Worm (Caenorhabditis elegans) whole organism, young adult: ENCODE measurements around the gene nprl-2.

Source experiments
- B0019.2 ChIP-seq: fragments of 200-800 bp; sonication (Bioruptor generic); conservative IDR thresholded peaks from 2 replicates; pipeline ENCODE4 v1.3.6; 2022; ENCODE audit warnings: missing genetic modification reagents, missing genetic modification characterization, missing compliant biosample characterization
- B0261.1 ChIP-seq: sonication (generic microtip); optimal IDR thresholded peaks from 2 replicates; lab custom pipeline; 2016; ENCODE audit warnings: mild to moderate bottlenecking, missing genetic modification characterization, moderate library complexity, missing compliant biosample characterization
- C17E4.6 ChIP-seq: fragments of 200-800 bp; sonication (Bioruptor generic); IDR thresholded peaks from 2 replicates; pipeline ENCODE4 v1.3.6; 2022; ENCODE audit warnings: missing genetic modification reagents, missing genetic modification characterization, missing compliant biosample characterization
- D2030.7 ChIP-seq: fragments of 200-800 bp; sonication (Bioruptor generic); IDR thresholded peaks from 2 replicates; pipeline ENCODE4 v1.3.6; 2022; ENCODE audit warnings: missing genetic modification reagents, missing genetic modification characterization, missing compliant biosample characterization
- F33H1.4 ChIP-seq: fragments of 200-800 bp; sonication (Bioruptor generic); IDR thresholded peaks from 2 replicates; pipeline ENCODE4 v1.3.6; 2022; ENCODE audit warnings: missing genetic modification reagents, missing genetic modification characterization, missing compliant biosample characterization
- F49E8.2 ChIP-seq: sonication (generic microtip); optimal IDR thresholded peaks from 3 replicates; lab custom pipeline; 2017; ENCODE audit warnings: missing genetic modification characterization, mild to moderate bottlenecking, missing compliant biosample characterization, antibody characterized with exemption, moderate library complexity; ENCODE audit not compliant: insufficient read depth
- T26A5.8 ChIP-seq: sonication (generic microtip); optimal IDR thresholded peaks from 2 replicates; lab custom pipeline; 2016; ENCODE audit warnings: missing genetic modification characterization, missing compliant biosample characterization
- Y53G8AR.9 ChIP-seq: fragments of 200-800 bp; sonication (Bioruptor generic); conservative IDR thresholded peaks from 2 replicates; pipeline ENCODE4 v1.3.6; 2022; ENCODE audit warnings: missing genetic modification reagents, missing genetic modification characterization, missing compliant biosample characterization
- Y67H2A.10 ChIP-seq: fragments of 200-800 bp; sonication (Bioruptor generic); conservative IDR thresholded peaks from 2 replicates; pipeline ENCODE4 v1.3.6; 2022; ENCODE audit warnings: missing genetic modification reagents, missing genetic modification characterization, missing compliant biosample characterization
- Y79H2A.3 ChIP-seq: fragments of 200-800 bp; sonication (Bioruptor generic); conservative IDR thresholded peaks from 2 replicates; pipeline ENCODE4 v1.3.6; 2022; ENCODE audit warnings: missing genetic modification reagents, missing genetic modification characterization, missing compliant biosample characterization
- athp-1 ChIP-seq: sonication (generic microtip); optimal IDR thresholded peaks from 2 replicates; lab custom pipeline; 2017; ENCODE audit warnings: mild to moderate bottlenecking, missing genetic modification characterization, missing compliant biosample characterization
- attf-6 ChIP-seq: fragments of 200-800 bp; sonication (Bioruptor generic); IDR thresholded peaks from 2 replicates; pipeline ENCODE4 v1.3.6; 2022; ENCODE audit warnings: missing genetic modification reagents, missing genetic modification characterization, missing compliant biosample characterization
- bed-1 ChIP-seq: fragments of 200-800 bp; sonication (Bioruptor generic); IDR thresholded peaks from 2 replicates; pipeline ENCODE4 v1.3.6; 2022; ENCODE audit warnings: missing genetic modification reagents, missing genetic modification characterization, missing compliant biosample characterization
- bed-2 ChIP-seq: fragments of 200-800 bp; sonication (Bioruptor generic); IDR thresholded peaks from 2 replicates; pipeline ENCODE4 v1.3.6; 2022; ENCODE audit warnings: missing genetic modification reagents, missing genetic modification characterization, missing compliant biosample characterization
- cebp-1 ChIP-seq, 2 experiments: fragments of 200-800 bp in 1 of 2; sonication (Bioruptor generic) in 1 of 2; sonication (generic microtip) in 1 of 2; IDR thresholded peaks in 1 of 2; optimal IDR thresholded peaks in 1 of 2; 2 replicates each; pipeline versions ENCODE4 v1.3.6 to Lab custom; 2017 to 2022; ENCODE audit warnings: missing compliant biosample characterization in 2 of 2, missing genetic modification characterization in 2 of 2, mild to moderate bottlenecking in 1 of 2, missing genetic modification reagents in 1 of 2, moderate library complexity in 1 of 2
- ceh-100 ChIP-seq: fragments of 200-800 bp; sonication (Bioruptor generic); IDR thresholded peaks from 2 replicates; pipeline ENCODE4 v1.3.6; 2022; ENCODE audit warnings: missing genetic modification reagents, missing genetic modification characterization, missing compliant biosample characterization
- dox-1 ChIP-seq: fragments of 200-800 bp; sonication (Bioruptor generic); IDR thresholded peaks from 2 replicates; pipeline ENCODE4 v1.3.6; 2022; ENCODE audit warnings: missing genetic modification reagents, missing genetic modification characterization, missing compliant biosample characterization
- dpl-1 ChIP-seq: fragments of 150-350 bp; optimal IDR thresholded peaks from 2 replicates; lab custom pipeline; 2014; ENCODE audit warnings: missing biosample characterization, missing genetic modification reagents, missing genetic modification characterization
- ekl-4 ChIP-seq: fragments of 200-800 bp; sonication (Bioruptor generic); IDR thresholded peaks from 2 replicates; pipeline ENCODE4 v1.3.6; 2022; ENCODE audit warnings: missing genetic modification reagents, missing genetic modification characterization, missing compliant biosample characterization
- hmg-1.2 ChIP-seq: fragments of 200-800 bp; sonication (Bioruptor generic); IDR thresholded peaks from 2 replicates; pipeline ENCODE4 v1.3.6; 2022; ENCODE audit warnings: missing genetic modification reagents, missing genetic modification characterization, missing compliant biosample characterization
- hrde-1 ChIP-seq: sonication (generic microtip); optimal IDR thresholded peaks from 2 replicates; lab custom pipeline; 2016; ENCODE audit warnings: missing genetic modification characterization, mild to moderate bottlenecking, missing compliant biosample characterization, moderate library complexity, missing genotype, missing genetic modification reagents, borderline replicate concordance
- hsf-1 ChIP-seq: fragments of 200-800 bp; sonication (Bioruptor generic); IDR thresholded peaks from 2 replicates; pipeline ENCODE4 v1.3.6; 2022; ENCODE audit warnings: missing genetic modification reagents, missing genetic modification characterization, missing compliant biosample characterization
- let-526 ChIP-seq: fragments of 200-800 bp; sonication (Bioruptor generic); IDR thresholded peaks from 2 replicates; pipeline ENCODE4 v1.3.6; 2022; ENCODE audit warnings: missing genetic modification reagents, missing genetic modification characterization, missing compliant biosample characterization
- lin-26 ChIP-seq: fragments of 200-800 bp; sonication (Bioruptor generic); IDR thresholded peaks from 2 replicates; pipeline ENCODE4 v1.3.6; 2022; ENCODE audit warnings: missing genetic modification reagents, missing genetic modification characterization, missing compliant biosample characterization
- lin-54 ChIP-seq: fragments of 200-800 bp; sonication (Bioruptor generic); optimal IDR thresholded peaks from 2 replicates; lab custom pipeline; 2018; ENCODE audit warnings: mild to moderate bottlenecking, missing genetic modification characterization, missing compliant biosample characterization
- lir-1 ChIP-seq: fragments of 200-800 bp; sonication (Bioruptor generic); conservative IDR thresholded peaks from 2 replicates; pipeline ENCODE4 v1.3.6; 2022; ENCODE audit warnings: missing genetic modification reagents, missing genetic modification characterization, missing compliant biosample characterization
- lsl-1 ChIP-seq: fragments of 200-800 bp; sonication (Bioruptor generic); optimal IDR thresholded peaks from 2 replicates; lab custom pipeline; 2018; ENCODE audit warnings: mild to moderate bottlenecking, missing genetic modification characterization, moderate library complexity, missing compliant biosample characterization
- madf-10 ChIP-seq: sonication (generic microtip); optimal IDR thresholded peaks from 2 replicates; lab custom pipeline; 2016; ENCODE audit warnings: mild to moderate bottlenecking, missing genetic modification characterization, missing compliant biosample characterization
- madf-3 ChIP-seq: fragments of 200-800 bp; sonication (Bioruptor generic); IDR thresholded peaks from 2 replicates; pipeline ENCODE4 v1.3.6; 2022; ENCODE audit warnings: missing genetic modification reagents, missing genetic modification characterization, missing compliant biosample characterization
- madf-6 ChIP-seq: fragments of 200-800 bp; sonication (Bioruptor generic); IDR thresholded peaks from 2 replicates; pipeline ENCODE4 v1.3.6; 2022; ENCODE audit warnings: missing genetic modification reagents, missing genetic modification characterization, missing compliant biosample characterization
- madf-8 ChIP-seq: fragments of 200-800 bp; sonication (Bioruptor generic); conservative IDR thresholded peaks from 2 replicates; pipeline ENCODE4 v1.3.6; 2022; ENCODE audit warnings: missing genetic modification reagents, missing genetic modification characterization, missing compliant biosample characterization
- mcd-1 ChIP-seq: fragments of 200-800 bp; sonication (Bioruptor generic); IDR thresholded peaks from 2 replicates; pipeline ENCODE4 v1.3.6; 2022; ENCODE audit warnings: missing genetic modification reagents, missing genetic modification characterization, missing compliant biosample characterization
- pbrm-1 ChIP-seq: fragments of 200-800 bp; sonication (Bioruptor generic); IDR thresholded peaks from 2 replicates; pipeline ENCODE4 v1.3.6; 2022; ENCODE audit warnings: missing genetic modification reagents, missing genetic modification characterization, missing compliant biosample characterization
- pha-4 ChIP-seq: fragments of 150-350 bp; sonication (generic microtip); optimal IDR thresholded peaks from 2 replicates; lab custom pipeline; 2014; ENCODE audit warnings: missing biosample characterization, missing genetic modification reagents, missing genetic modification characterization
- rcor-1 ChIP-seq: fragments of 200-800 bp; sonication (Bioruptor generic); IDR thresholded peaks from 2 replicates; pipeline ENCODE4 v1.3.6; 2022; ENCODE audit warnings: missing genetic modification reagents, missing genetic modification characterization, missing compliant biosample characterization
- rec-8 ChIP-seq, 2 experiments: sonication (generic microtip); optimal IDR thresholded peaks; 2 replicates each; lab custom pipeline; 2016; ENCODE audit warnings: mild to moderate bottlenecking in 2 of 2, missing genetic modification characterization in 2 of 2, missing genetic modification reagents in 2 of 2, missing genotype in 2 of 2, missing biosample characterization in 1 of 2, missing compliant biosample characterization in 1 of 2, moderate library complexity in 1 of 2
- snpc-3.4 ChIP-seq: sonication (generic microtip); optimal IDR thresholded peaks from 2 replicates; lab custom pipeline; 2017; ENCODE audit warnings: missing genetic modification characterization, mild to moderate bottlenecking, missing compliant biosample characterization, antibody characterized with exemption, moderate library complexity, missing genotype, missing genetic modification reagents
- snpc-4 ChIP-seq, 5 experiments: fragments of 150-350 bp in 1 of 5; sonication (generic microtip) in 4 of 5; optimal IDR thresholded peaks; 2 replicates each; lab custom pipeline; 2014 to 2018; ENCODE audit warnings: missing genetic modification characterization in 5 of 5, missing biosample characterization in 3 of 5, antibody characterized with exemption in 2 of 5, mild to moderate bottlenecking in 2 of 5, missing compliant biosample characterization in 2 of 5, missing genotype in 2 of 5, moderate library complexity in 2 of 5, missing genetic modification reagents in 1 of 5
- xnd-1 ChIP-seq: sonication (generic microtip); optimal IDR thresholded peaks from 2 replicates; lab custom pipeline; 2016; ENCODE audit warnings: missing genotype, missing genetic modification reagents, missing genetic modification characterization, missing compliant biosample characterization
- zfh-2 ChIP-seq: fragments of 200-800 bp; sonication (Bioruptor generic); conservative IDR thresholded peaks from 2 replicates; pipeline ENCODE4 v1.3.6; 2022; ENCODE audit warnings: missing genetic modification reagents, missing genetic modification characterization, missing compliant biosample characterization
- ztf-18 ChIP-seq: sonication (generic microtip); optimal IDR thresholded peaks from 2 replicates; lab custom pipeline; 2016; ENCODE audit warnings: missing genotype, mild to moderate bottlenecking, missing genetic modification characterization, missing compliant biosample characterization
- ztf-25 ChIP-seq: fragments of 200-800 bp; sonication (Bioruptor generic); IDR thresholded peaks from 2 replicates; pipeline ENCODE4 v1.3.6; 2022; ENCODE audit warnings: missing genetic modification reagents, missing genetic modification characterization, missing compliant biosample characterization
- ztf-28 ChIP-seq: fragments of 200-800 bp; sonication (Bioruptor generic); IDR thresholded peaks from 2 replicates; pipeline ENCODE4 v1.3.6; 2022; ENCODE audit warnings: missing genetic modification reagents, missing genetic modification characterization, missing compliant biosample characterization

Gene nprl-2

DNA sequence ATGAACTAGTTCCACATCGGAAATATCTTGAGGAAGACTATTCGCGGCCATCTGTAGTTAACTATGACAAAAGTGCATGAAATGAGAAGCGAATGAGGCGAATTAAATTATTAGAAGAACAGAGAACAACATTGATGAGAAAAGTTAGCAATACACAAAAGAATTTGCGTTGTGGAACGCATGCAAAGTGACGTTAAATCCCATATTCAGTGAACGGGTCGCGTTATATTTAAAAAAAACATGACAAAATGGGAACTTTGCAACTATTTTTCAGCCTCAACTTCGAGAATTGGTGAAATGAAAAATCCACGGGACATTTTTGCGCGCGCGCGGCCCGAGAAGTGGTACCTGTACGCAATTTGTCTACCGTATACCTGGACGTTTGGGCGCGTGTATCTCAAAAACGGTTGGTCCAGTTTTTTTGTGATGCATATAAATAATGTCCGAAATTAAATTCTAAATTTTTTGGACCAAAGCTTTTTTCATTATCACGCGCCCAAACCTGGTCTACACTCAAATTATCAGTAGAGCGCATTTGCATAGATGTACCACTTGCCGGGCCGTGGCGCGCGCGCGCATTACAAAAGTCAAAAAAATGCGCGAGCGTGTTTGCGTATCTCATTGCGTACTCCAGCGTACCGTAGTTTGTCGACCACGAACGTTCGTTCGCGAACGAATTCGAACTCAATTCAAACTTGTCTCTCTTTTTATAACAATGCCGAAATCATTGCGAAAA lies 8.6 kb upstream of the nprl-2 start, which contains the start of the genes cdd-2 and oef-1 (continued):
- TF ChIP-seq Y67H2A.10 (GFP tag; lab: Robert Waterston, UW) (peak; percentile 56; the same call in 1 of the 2 replicates), lin-54 (GFP tag; lab: Kevin White, UChicago) (peak; percentile 76), hmg-1.2 (GFP tag; lab: Robert Waterston, UW) (peak; percentile 81), lin-26 (peak; percentile 73; the same call in 1 of the 2 replicates), ztf-28 (GFP tag; lab: Robert Waterston, UW) (peak; percentile 96), hsf-1 (peak; percentile 87), C17E4.6 (GFP tag; lab: Robert Waterston, UW) (peak; percentile 78; the same call in 1 of the 2 replicates), xnd-1 (tag; lab: Kevin White, UChicago) (peak; percentile 87), dpl-1 (peak; percentile 65), snpc-3.4 (tag; lab: Kevin White, UChicago) (peak; percentile 29), zfh-2 (GFP tag; lab: Robert Waterston, UW) (no peak), attf-6 (peak; percentile 86), rcor-1 (GFP tag; lab: Robert Waterston, UW) (peak; percentile 84), rec-8 (tag; optimal IDR thresholded peaks at IDR 0.05; lab: Kevin White, UChicago) (no peak), mcd-1 (GFP tag; lab: Robert Waterston, UW) (peak; percentile 94), lir-1 (GFP tag; lab: Robert Waterston, UW) (peak; percentile 87), hrde-1 (tag; lab: Kevin White, UChicago) (peak; percentile 10), bed-1 (GFP tag; lab: Robert Waterston, UW) (no peak), pha-4 (no peak), snpc-4 (GFP tag; optimal IDR thresholded peaks at IDR 0.05; lab: Kevin White, UChicago) (no peak), snpc-4 (tag; optimal IDR thresholded peaks at IDR 0.05; lab: Kevin White, UChicago) (peak in 3 of 4 experiments; percentile 18 to 61 (median 48)), cebp-1 (GFP tag; IDR thresholded peaks at IDR 0.05; lab: Robert Waterston, UW) (no peak), cebp-1 (tag; optimal IDR thresholded peaks at IDR 0.05; lab: Kevin White, UChicago) (no peak), B0261.1 (tag; lab: Kevin White, UChicago) (no peak), ceh-100 (peak; percentile 78), madf-10 (tag; lab: Kevin White, UChicago) (no peak), madf-6 (GFP tag; lab: Robert Waterston, UW) (peak; percentile 98), let-526 (GFP tag; lab: Robert Waterston, UW) (no peak), F33H1.4 (GFP tag; lab: Robert Waterston, UW) (peak; percentile 85), madf-8 (GFP tag; lab: Robert Waterston, UW) (peak; percentile 94), Y79H2A.3 (GFP tag; lab: Robert Waterston, UW) (peak; percentile 94), F49E8.2 (tag; lab: Kevin White, UChicago) (peak; percentile 92), ztf-18 (tag; lab: Kevin White, UChicago) (peak; percentile 45), lsl-1 (GFP tag; lab: Kevin White, UChicago) (peak; percentile 96), B0019.2 (peak; percentile 95), ekl-4 (GFP tag; lab: Robert Waterston, UW) (peak; percentile 91), ztf-25 (GFP tag; lab: Robert Waterston, UW) (no peak), dox-1 (GFP tag; lab: Robert Waterston, UW) (peak; percentile 96), athp-1 (tag; lab: Kevin White, UChicago) (peak; percentile 76), bed-2 (GFP tag; lab: Robert Waterston, UW) (no peak), T26A5.8 (tag; lab: Kevin White, UChicago) (no peak), Y53G8AR.9 (peak; percentile 77; the same call in 1 of the 2 replicates), madf-3 (GFP tag; lab: Robert Waterston, UW) (peak; percentile 96), pbrm-1 (GFP tag; lab: Robert Waterston, UW) (peak; percentile 88), D2030.7 (GFP tag; lab: Robert Waterston, UW) (peak; percentile 96)
